Fruit fly (Drosophila melanogaster) whole organism, larva: ENCODE data around the gene CG7183.

Experiments
- noc ChIP-seq: fragments of 200-800 bp; sonication (Bioruptor generic); optimal IDR thresholded peaks from 3 replicates; lab custom pipeline; 2019; ENCODE audit warnings: missing biosample characterization, mild to moderate bottlenecking, missing genetic modification characterization, moderate library complexity

The CG7183 gene

dm6 chr3R:18220211-18220749 is at the start of gene CG7183, which contains the start of gene CG7988:
TSS of gene CG7183 (minus strand) at chr3R:18220699.
TSS of gene CG7988 (plus strand) at chr3R:18220526.
- peak; percentile 92 for TF ChIP-seq noc

- TF ChIP-seq noc: no peak
Measured at dm6 chr3R:18269744-18270348, 49.3 kb upstream of the CG7183 start.

dm6 chr3R:18267489-18267888 is 47.0 kb upstream of the CG7183 start, which contains the start of gene CG18599:
TSS of gene CG18599 (plus strand) at chr3R:18267789.
- TF ChIP-seq noc: no peak

- TF ChIP-seq noc: no peak
Measured at dm6 chr3R:18266665-18267064, 46.2 kb upstream of the CG7183 start.

dm6 chr3R:18265275-18265674 is 44.8 kb upstream of the CG7183 start:
- no peak for TF ChIP-seq noc

- TF ChIP-seq noc: no peak
Measured at dm6 chr3R:18261602-18262001, 41.1 kb upstream of the CG7183 start.

dm6 chr3R:18260016-18260415 is 39.5 kb upstream of the CG7183 start:
- TF ChIP-seq noc: no peak

dm6 chr3R:18255281-18255680 is 34.8 kb upstream of the CG7183 start, which contains the start of the genes Ada2a, Polr2D, Tgs1 and moi:
TSS of gene Ada2a (minus strand) at chr3R:18255487.
TSS of gene Polr2D (minus strand) at chr3R:18255487.
TSS of gene Tgs1 (plus strand) at chr3R:18255530.
TSS of gene moi (plus strand) at chr3R:18255530.
- no peak for TF ChIP-seq noc

- no peak for TF ChIP-seq noc
Measured at dm6 chr3R:18252578-18252977, 32.1 kb upstream of the CG7183 start, which contains the start of gene CG12320. TSS of gene CG12320 (minus strand) at chr3R:18252734.

- TF ChIP-seq noc: no peak
Measured at dm6 chr3R:18251876-18252275, 31.4 kb upstream of the CG7183 start.

dm6 chr3R:18250815-18251214 is 30.3 kb upstream of the CG7183 start, which contains the start of gene CG18598:
TSS of gene CG18598 (plus strand) at chr3R:18251115.
- TF ChIP-seq noc: no peak

dm6 chr3R:18249268-18249667 is 28.8 kb upstream of the CG7183 start:
- TF ChIP-seq noc: no peak

dm6 chr3R:18246041-18246440 is 25.5 kb upstream of the CG7183 start:
- TF ChIP-seq noc: no peak

dm6 chr3R:18245044-18245596 is 24.6 kb upstream of the CG7183 start:
- no peak for TF ChIP-seq noc

dm6 chr3R:18244171-18245043 is 23.9 kb upstream of the CG7183 start:
- TF ChIP-seq noc: peak; percentile 70

- peak; percentile 4 for TF ChIP-seq noc
Measured at dm6 chr3R:18243718-18244170, 23.2 kb upstream of the CG7183 start.

dm6 chr3R:18243000-18243399 is 22.5 kb upstream of the CG7183 start:
- no peak for TF ChIP-seq noc
